Fruit fly (Drosophila melanogaster) Kc167 (cell line): ENCODE measurements around the gene CG32452.

Source experiments
- Myc ChIP-seq: fragments of >200 bp; optimal IDR thresholded peaks from 2 replicates; lab custom pipeline; 2017; ENCODE audit warnings: missing external identifiers
- Sin3A ChIP-seq: fragments of >200 bp; optimal IDR thresholded peaks from 2 replicates; lab custom pipeline; 2018; ENCODE audit warnings: missing external identifiers
- h ChIP-seq: fragments of >200 bp; optimal IDR thresholded peaks from 3 replicates; lab custom pipeline; 2018; ENCODE audit warnings: missing external identifiers
- insv ChIP-seq: fragments of >200 bp; optimal IDR thresholded peaks from 3 replicates; lab custom pipeline; 2018; ENCODE audit warnings: missing external identifiers
- psq ChIP-seq: fragments of >200 bp; optimal IDR thresholded peaks from 2 replicates; lab custom pipeline; 2017; ENCODE audit warnings: missing external identifiers
- ttk ChIP-seq: sonication (Bioruptor generic); optimal IDR thresholded peaks from 2 replicates; lab custom pipeline; 2017; ENCODE audit warnings: missing external identifiers

CG32452 gene

DNA sequence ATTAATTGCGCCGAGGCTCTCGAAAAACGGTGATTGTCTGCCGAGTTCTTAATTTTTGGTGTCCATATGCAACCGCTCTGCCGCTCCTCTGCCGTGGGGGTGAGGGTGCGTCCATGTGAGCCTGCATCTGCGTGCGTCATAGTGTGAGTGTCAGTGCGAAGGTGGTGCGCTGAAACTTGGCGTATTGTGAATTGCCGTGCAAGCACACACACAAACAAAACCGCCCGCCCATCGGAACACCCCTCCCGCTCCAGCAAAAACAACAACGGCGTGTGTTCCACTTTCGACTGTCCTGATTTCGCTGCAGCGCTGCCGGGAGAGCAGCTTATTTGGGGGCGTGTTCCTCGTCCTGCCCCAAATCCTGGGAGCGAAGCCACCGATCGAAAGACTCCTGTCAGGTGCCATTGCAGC lies 24.6 kb downstream of the CG32452 start:
- TF ChIP-seq insv (no peak), Sin3A (no peak), Myc (lab: Kevin White, UChicago) (no peak)

DNA sequence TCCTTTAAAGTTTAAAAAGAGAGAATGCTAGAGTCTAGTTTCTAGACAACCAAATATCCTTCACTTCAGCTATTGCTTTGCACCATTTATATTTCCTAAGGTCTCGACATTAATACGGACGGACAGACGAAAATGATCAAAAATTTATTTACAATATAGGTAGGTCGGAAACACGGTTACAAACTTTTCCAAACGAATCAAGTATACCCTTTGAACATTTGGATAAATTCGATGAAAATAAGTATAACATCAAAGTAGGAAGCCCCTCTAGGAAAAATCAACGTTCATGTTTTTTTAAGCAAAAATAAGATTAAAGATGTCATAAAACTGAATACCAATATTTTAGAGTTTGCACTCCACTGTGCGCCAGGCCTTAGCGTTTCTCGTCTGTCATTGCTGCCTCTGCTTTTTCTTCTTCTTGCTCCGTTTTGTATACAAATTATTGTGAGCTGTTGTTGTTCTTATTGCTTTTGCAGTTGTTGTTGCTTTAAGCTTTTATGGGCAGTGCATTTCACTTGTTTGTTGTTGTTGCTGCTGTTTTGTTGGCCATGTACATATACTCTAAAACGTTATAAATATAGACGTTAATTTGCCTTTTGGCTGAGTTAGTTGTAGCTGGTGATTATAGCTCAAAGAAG lies 25.5 kb downstream of the CG32452 start:
- TF ChIP-seq Myc (lab: Kevin White, UChicago) (no peak), insv (no peak), h (lab: Kevin White, UChicago) (no peak), ttk (lab: Kevin White, UChicago) (no peak), Sin3A (no peak)

DNA sequence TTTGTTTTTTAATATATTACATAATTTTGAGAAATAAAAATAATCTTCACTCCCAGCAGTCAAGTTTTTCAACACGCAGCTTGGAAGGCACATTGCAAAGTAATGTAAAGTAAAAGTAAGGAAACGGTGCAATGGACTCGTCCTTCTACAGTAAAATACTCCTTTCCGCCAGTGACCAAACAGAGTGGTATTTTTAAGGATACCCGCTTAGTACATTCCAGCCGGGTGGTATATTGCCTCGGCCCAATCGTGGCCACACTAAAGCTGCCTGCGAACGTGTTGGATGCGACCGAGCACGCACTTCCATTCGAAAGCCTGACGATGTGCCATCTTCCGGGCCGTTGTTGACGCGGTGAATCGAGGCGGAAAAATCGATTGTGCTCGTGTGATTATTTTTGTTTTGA lies 31.6 kb downstream of the CG32452 start, which contains the start of gene SPoCk:
Gene SPoCk (plus strand): TSS at position 298 of the 404 bp plus-strand sequence.
- TF ChIP-seq Myc (lab: Kevin White, UChicago) (no peak), psq (no peak)

DNA sequence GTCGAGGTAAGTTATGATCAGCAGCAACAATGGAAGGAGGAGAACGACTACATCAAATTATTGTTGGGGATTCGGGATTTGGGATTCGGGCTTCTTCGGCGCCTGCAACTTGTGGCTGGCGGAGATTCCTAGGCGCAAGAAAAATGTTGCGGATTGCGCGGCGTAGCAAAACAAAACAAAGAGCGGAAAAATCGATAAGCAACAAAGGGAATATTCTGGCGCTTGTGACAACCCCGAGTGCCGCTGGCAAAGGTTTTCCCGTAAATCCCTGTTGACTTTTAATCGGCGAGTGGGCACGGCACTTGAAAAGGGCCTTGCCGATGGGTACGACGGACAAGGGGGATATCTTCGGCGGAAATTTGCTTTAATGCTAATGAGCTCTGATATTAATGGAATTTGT lies 32.5 kb downstream of the CG32452 start:
- TF ChIP-seq ttk (lab: Kevin White, UChicago) (no peak), h (lab: Kevin White, UChicago) (no peak)
